Worm (Caenorhabditis elegans): Measurements from ENCODE around the gene str-81.

DNA sequence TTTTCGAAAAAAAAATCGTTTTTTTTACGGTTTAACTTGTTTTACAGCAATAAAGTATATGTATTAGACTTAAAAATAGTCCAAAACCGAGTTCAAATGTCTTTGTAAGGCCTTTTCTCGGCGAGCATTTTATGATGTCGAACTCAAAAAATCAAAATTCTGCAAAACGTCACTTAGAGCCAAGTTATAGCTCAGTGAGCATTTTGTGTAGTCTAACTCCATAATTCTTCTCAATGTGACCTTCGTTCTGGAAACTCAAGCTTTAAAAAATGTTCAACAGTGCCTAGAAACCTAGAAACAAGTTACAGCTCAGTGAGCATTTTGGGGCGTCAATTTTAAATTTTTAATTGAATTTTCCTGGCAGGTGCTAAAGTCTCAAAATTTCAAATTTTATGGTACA lies 75.2 kb downstream of the str-81 start:
- TF ChIP-seq sox-4 (tag; optimal IDR thresholded peaks at IDR 0.05) = no peak
- TF ChIP-seq Y22D7AL.16 (tag; optimal IDR thresholded peaks at IDR 0.05) = no peak
- TF ChIP-seq unc-3 (GFP tag; conservative IDR thresholded peaks at IDR 0.05) = no peak
- no peak for TF ChIP-seq unc-3 (tag; optimal IDR thresholded peaks at IDR 0.05)
- no peak for TF ChIP-seq mec-3 (tag; optimal IDR thresholded peaks at IDR 0.05; ENCODE audit: borderline replicate concordance)
- TF ChIP-seq eyg-1 (tag; optimal IDR thresholded peaks at IDR 0.05) = no peak
- no peak for TF ChIP-seq K02D7.2 (tag; optimal IDR thresholded peaks at IDR 0.05)
- no peak for TF ChIP-seq che-1 (tag; optimal IDR thresholded peaks at IDR 0.05)
- no peak for TF ChIP-seq pha-4 (tag; optimal IDR thresholded peaks at IDR 0.05)
- no peak for TF ChIP-seq nhr-11 (tag; optimal IDR thresholded peaks at IDR 0.05)
- TF ChIP-seq nhr-232 (tag; optimal IDR thresholded peaks at IDR 0.05) = no peak

Measured in whole organism, late embryonic.